Fruit fly (Drosophila melanogaster) whole organism, embryonic: ENCODE data around the gene msd1.
A peak's percentile ranks its signal among the peaks of the same experiment; 100 is the strongest.

Experiments used
- Adf1 ChIP-seq: fragments of 200-800 bp; sonication (Bioruptor generic); IDR thresholded peaks from 2 replicates; pipeline ENCODE4 v1.3.6; 2022; ENCODE audit warnings: missing biosample characterization, missing genetic modification characterization
- Asciz ChIP-seq: fragments of 200-800 bp; sonication (Bioruptor generic); optimal IDR thresholded peaks from 2 replicates; lab custom pipeline; 2017; ENCODE audit warnings: missing biosample characterization, mild to moderate bottlenecking, missing genetic modification characterization, missing genetic modification reagents
- Atf6 ChIP-seq: fragments of 200-800 bp; sonication (Bioruptor generic); IDR thresholded peaks from 2 replicates; pipeline ENCODE4 v1.3.6; 2022; ENCODE audit warnings: missing biosample characterization, missing genetic modification characterization
- B-H1 ChIP-seq: fragments of 200-800 bp; sonication (Bioruptor generic); IDR thresholded peaks from 3 replicates; pipeline ENCODE4 v1.3.6; 2022; ENCODE audit warnings: missing biosample characterization, missing genetic modification characterization
- Bgb ChIP-seq: fragments of 200-800 bp; sonication (Bioruptor generic); IDR thresholded peaks from 2 replicates; pipeline ENCODE4 v1.3.6; 2022; ENCODE audit warnings: missing biosample characterization, missing genetic modification characterization; ENCODE audit not compliant: partially characterized antibody
- CG12769 ChIP-seq: fragments of 200-800 bp; sonication (Bioruptor generic); optimal IDR thresholded peaks from 2 replicates; lab custom pipeline; 2019; ENCODE audit warnings: missing biosample characterization, mild to moderate bottlenecking, missing genetic modification characterization, moderate library complexity
- CG14014 ChIP-seq: fragments of 200-800 bp; sonication (Bioruptor generic); IDR thresholded peaks from 2 replicates; pipeline ENCODE4 v1.3.6; 2022; ENCODE audit warnings: missing biosample characterization, missing genetic modification characterization
- CG15269 ChIP-seq: fragments of 200-800 bp; sonication (Bioruptor generic); optimal IDR thresholded peaks from 2 replicates; lab custom pipeline; 2018; ENCODE audit warnings: missing biosample characterization, mild to moderate bottlenecking, missing genetic modification characterization, moderate library complexity
- CG16813 ChIP-seq: fragments of 200-800 bp; sonication (Bioruptor generic); IDR thresholded peaks from 3 replicates; pipeline ENCODE4 v1.3.6; 2022; ENCODE audit warnings: missing biosample characterization, missing genetic modification characterization; ENCODE audit not compliant: partially characterized antibody
- CG17361 ChIP-seq: fragments of 200-800 bp; sonication (Bioruptor generic); IDR thresholded peaks from 3 replicates; pipeline ENCODE4 v1.3.6; 2022; ENCODE audit warnings: missing biosample characterization, missing genetic modification characterization
- CG17829 ChIP-seq: fragments of 200-800 bp; optimal IDR thresholded peaks from 2 replicates; lab custom pipeline; 2019; ENCODE audit warnings: missing biosample characterization, mild to moderate bottlenecking, missing genetic modification characterization, moderate library complexity
- CG18011 ChIP-seq: fragments of 200-800 bp; sonication (Bioruptor generic); optimal IDR thresholded peaks from 2 replicates; lab custom pipeline; 2017; ENCODE audit warnings: missing biosample characterization, missing genetic modification characterization, mild to moderate bottlenecking, moderate library complexity, missing genotype
- CG31388 ChIP-seq: fragments of 200-800 bp; sonication (Bioruptor generic); optimal IDR thresholded peaks from 2 replicates; lab custom pipeline; 2016; ENCODE audit warnings: missing biosample characterization, missing genetic modification characterization
- CG32767 ChIP-seq: fragments of 200-800 bp; sonication (Bioruptor generic); IDR thresholded peaks from 2 replicates; pipeline ENCODE4 v1.3.6; 2022; ENCODE audit warnings: missing biosample characterization, missing genetic modification characterization
- CG33557 ChIP-seq: fragments of 200-800 bp; sonication (Bioruptor generic); optimal IDR thresholded peaks from 2 replicates; lab custom pipeline; 2019; ENCODE audit warnings: missing biosample characterization, mild to moderate bottlenecking, missing genetic modification characterization, moderate library complexity
- CG4404 ChIP-seq: fragments of 200-800 bp; sonication (Bioruptor generic); IDR thresholded peaks from 2 replicates; pipeline ENCODE4 v1.3.6; 2022; ENCODE audit warnings: missing biosample characterization, missing genetic modification characterization
- CG4707 ChIP-seq: fragments of 200-800 bp; sonication (Bioruptor generic); optimal IDR thresholded peaks from 2 replicates; lab custom pipeline; 2018; ENCODE audit warnings: missing biosample characterization, mild to moderate bottlenecking, missing genetic modification characterization, moderate library complexity
- CG6175 ChIP-seq: fragments of 200-800 bp; sonication (Bioruptor generic); IDR thresholded peaks from 3 replicates; pipeline ENCODE4 v1.3.6; 2022; ENCODE audit warnings: missing biosample characterization, missing genetic modification characterization
- CG6272 ChIP-seq: fragments of 200-800 bp; sonication (Bioruptor generic); IDR thresholded peaks from 2 replicates; pipeline ENCODE4 v1.3.6; 2022; ENCODE audit warnings: missing biosample characterization, missing genetic modification characterization
- CG8089 ChIP-seq: fragments of 200-800 bp; sonication (Bioruptor generic); optimal IDR thresholded peaks from 3 replicates; lab custom pipeline; 2016; ENCODE audit warnings: missing biosample characterization, missing genetic modification characterization
- CG8765 ChIP-seq: fragments of 200-800 bp; sonication (Bioruptor generic); IDR thresholded peaks from 2 replicates; pipeline ENCODE4 v1.3.6; 2022; ENCODE audit warnings: missing biosample characterization, missing genetic modification characterization
- CG9215 ChIP-seq: fragments of 200-800 bp; sonication (Bioruptor generic); IDR thresholded peaks from 2 replicates; pipeline ENCODE4 v1.3.6; 2022; ENCODE audit warnings: missing biosample characterization, missing genetic modification characterization
- D19B ChIP-seq: fragments of 200-800 bp; sonication (Bioruptor generic); optimal IDR thresholded peaks from 2 replicates; lab custom pipeline; 2017; ENCODE audit warnings: missing biosample characterization, mild to moderate bottlenecking, missing genetic modification characterization
- Eip74EF ChIP-seq, 2 experiments: fragments of 200-800 bp in 1 of 2; fragments of >200 bp in 1 of 2; sonication (Bioruptor generic) in 1 of 2; optimal IDR thresholded peaks; 2 replicates each; lab custom pipeline; 2017 to 2019; ENCODE audit warnings: missing biosample characterization in 2 of 2, missing genetic modification characterization in 2 of 2, mild to moderate bottlenecking in 1 of 2, moderate library complexity in 1 of 2
- Ets97D ChIP-seq: fragments of 200-800 bp; sonication (Bioruptor generic); optimal IDR thresholded peaks from 3 replicates; lab custom pipeline; 2016; ENCODE audit warnings: missing biosample characterization, missing genetic modification characterization
- HHEX ChIP-seq: fragments of 200-800 bp; sonication (Bioruptor generic); optimal IDR thresholded peaks from 3 replicates; lab custom pipeline; 2017; ENCODE audit warnings: missing biosample characterization, mild to moderate bottlenecking, missing genetic modification characterization, missing genetic modification reagents
- Hsf ChIP-seq: fragments of 200-800 bp; sonication (Bioruptor generic); optimal IDR thresholded peaks from 3 replicates; lab custom pipeline; 2016; ENCODE audit warnings: missing biosample characterization, missing genetic modification characterization
- MBD-R2 ChIP-seq: fragments of 200-800 bp; sonication (Bioruptor generic); IDR thresholded peaks from 2 replicates; pipeline ENCODE4 v1.3.6; 2022; ENCODE audit warnings: missing biosample characterization, missing genetic modification characterization
- Mad ChIP-seq: fragments of 200-800 bp; sonication (Bioruptor generic); optimal IDR thresholded peaks from 2 replicates; lab custom pipeline; 2016; ENCODE audit warnings: missing biosample characterization, missing genetic modification characterization
- Opbp ChIP-seq: fragments of 200-800 bp; sonication (Bioruptor generic); IDR thresholded peaks from 3 replicates; pipeline ENCODE4 v1.3.6; 2022; ENCODE audit warnings: missing biosample characterization, missing genetic modification characterization; ENCODE audit not compliant: partially characterized antibody
- Sox102F ChIP-seq: fragments of 200-800 bp; sonication (Bioruptor generic); optimal IDR thresholded peaks from 2 replicates; lab custom pipeline; 2018; ENCODE audit warnings: missing biosample characterization, mild to moderate bottlenecking, missing genetic modification characterization, moderate library complexity
- Usf ChIP-seq: fragments of 200-800 bp; sonication (Bioruptor generic); optimal IDR thresholded peaks from 2 replicates; lab custom pipeline; 2017; ENCODE audit warnings: missing genotype, missing biosample characterization, missing genetic modification characterization
- ac ChIP-seq: fragments of 200-800 bp; sonication (Bioruptor generic); optimal IDR thresholded peaks from 3 replicates; lab custom pipeline; 2017; ENCODE audit warnings: missing biosample characterization, mild to moderate bottlenecking, missing genetic modification characterization
- ase ChIP-seq: fragments of 200-800 bp; sonication (Bioruptor generic); IDR thresholded peaks from 3 replicates; pipeline ENCODE4 v1.3.6; 2022; ENCODE audit warnings: missing biosample characterization, missing genetic modification characterization
- klu ChIP-seq: fragments of 200-800 bp; sonication (Bioruptor generic); IDR thresholded peaks from 2 replicates; pipeline ENCODE4 v1.3.6; 2022; ENCODE audit warnings: missing biosample characterization, missing genetic modification characterization
- lab ChIP-seq: fragments of 200-800 bp; sonication (Bioruptor generic); optimal IDR thresholded peaks from 3 replicates; lab custom pipeline; 2017; ENCODE audit warnings: missing biosample characterization, missing genetic modification characterization, mild to moderate bottlenecking, moderate library complexity, missing genetic modification reagents
- mld ChIP-seq: fragments of 200-800 bp; sonication (Bioruptor generic); IDR thresholded peaks from 3 replicates; pipeline ENCODE4 v1.3.6; 2022; ENCODE audit warnings: missing biosample characterization, missing genetic modification characterization; ENCODE audit not compliant: partially characterized antibody
- pan ChIP-seq, 4 experiments: fragments of >200 bp in 3 of 4; fragments of 200-800 bp in 1 of 4; sonication (Bioruptor generic) in 1 of 4; optimal IDR thresholded peaks in 3 of 4; IDR thresholded peaks in 1 of 4; 2 replicates each; pipeline versions ENCODE4 v1.3.6 to Lab custom; 2017 to 2022; ENCODE audit warnings: missing biosample characterization in 2 of 4, missing genetic modification characterization in 2 of 4, mixed read lengths in 1 of 4
- psq ChIP-seq: fragments of 200-800 bp; sonication (Bioruptor generic); optimal IDR thresholded peaks from 2 replicates; lab custom pipeline; 2017; ENCODE audit warnings: missing biosample characterization, missing genetic modification characterization
- scrt ChIP-seq: fragments of 200-800 bp; sonication (Bioruptor generic); optimal IDR thresholded peaks from 2 replicates; lab custom pipeline; 2018; ENCODE audit warnings: missing biosample characterization, mild to moderate bottlenecking, missing genetic modification characterization, moderate library complexity
- sens ChIP-seq: fragments of 200-800 bp; sonication (Bioruptor generic); peaks from one replicate; lab custom pipeline; 2016; ENCODE audit warnings: missing biosample characterization, missing genetic modification characterization
- slou ChIP-seq: fragments of 200-800 bp; sonication (Bioruptor generic); optimal IDR thresholded peaks from 3 replicates; lab custom pipeline; 2016; ENCODE audit warnings: missing biosample characterization, missing genetic modification characterization
- slp2 ChIP-seq: fragments of 200-800 bp; sonication (Bioruptor generic); optimal IDR thresholded peaks from 2 replicates; lab custom pipeline; 2016; ENCODE audit warnings: missing biosample characterization, missing genetic modification characterization
- so ChIP-seq: fragments of 200-800 bp; sonication (Bioruptor generic); IDR thresholded peaks from 3 replicates; pipeline ENCODE4 v1.3.6; 2022; ENCODE audit warnings: missing biosample characterization, missing genetic modification characterization
- sqz ChIP-seq: fragments of 200-800 bp; sonication (Bioruptor generic); optimal IDR thresholded peaks from 3 replicates; lab custom pipeline; 2018; ENCODE audit warnings: missing biosample characterization, mild to moderate bottlenecking, missing genetic modification characterization
- ssp ChIP-seq: fragments of 200-800 bp; sonication (Bioruptor generic); IDR thresholded peaks from 2 replicates; pipeline ENCODE4 v1.3.6; 2022; ENCODE audit warnings: missing biosample characterization, missing genetic modification characterization
- stc ChIP-seq: fragments of 200-800 bp; sonication (Bioruptor generic); IDR thresholded peaks from 2 replicates; pipeline ENCODE4 v1.3.6; 2022; ENCODE audit warnings: missing biosample characterization, missing genetic modification characterization
- vvl ChIP-seq: fragments of 200-800 bp; sonication (Bioruptor generic); IDR thresholded peaks from 2 replicates; pipeline ENCODE4 v1.3.6; 2022; ENCODE audit warnings: missing biosample characterization, missing genetic modification characterization
- zfh2 ChIP-seq: fragments of 200-800 bp; sonication (Bioruptor generic); optimal IDR thresholded peaks from 2 replicates; lab custom pipeline; 2016; ENCODE audit warnings: missing biosample characterization, missing genetic modification characterization

msd1 gene

DNA sequence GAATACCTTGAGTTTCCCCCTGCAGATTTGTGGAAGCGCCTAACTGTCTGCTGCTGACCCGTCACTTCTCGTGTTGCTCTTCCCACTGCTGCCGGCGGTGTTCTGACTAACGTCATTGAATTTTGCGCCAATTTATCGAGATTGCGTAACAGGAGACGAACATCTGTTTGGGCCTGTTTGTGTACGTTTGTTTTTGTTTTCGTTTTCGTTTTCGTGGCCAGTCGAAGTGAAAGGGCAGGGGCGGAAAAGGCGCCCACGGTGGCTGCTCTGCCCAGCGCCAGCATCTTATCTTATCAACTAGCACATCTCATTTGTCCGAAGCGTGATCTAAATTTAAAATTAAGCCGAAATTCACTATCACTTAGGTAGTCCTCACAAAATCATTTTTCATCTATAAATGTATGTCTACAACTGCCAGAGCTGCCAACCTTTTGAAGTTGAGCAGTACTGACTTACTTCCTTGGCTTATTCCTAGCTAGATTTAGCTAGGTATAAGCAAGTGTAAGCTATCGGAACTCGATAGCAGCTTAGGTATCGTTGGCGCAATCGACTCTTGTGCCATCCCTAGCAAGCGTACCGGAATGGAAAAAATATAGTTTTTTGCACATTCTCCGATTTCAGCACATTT, 24.4 kb upstream of the msd1 start, which contains the start of the genes Ctr9 and Nt5a (continued):
- no peak for TF ChIP-seq pan (optimal IDR thresholded peaks at IDR 0.05; lab: Kevin White, UChicago)
- TF ChIP-seq pan (GFP tag; optimal IDR thresholded peaks at IDR 0.05 in 1 of 2, IDR thresholded peaks at IDR 0.05 in 1 of 2) = no peak
- TF ChIP-seq CG33557 = peak; percentile 19
- TF ChIP-seq CG4404 (GFP tag; lab: Robert Waterston, UW) = no peak
- TF ChIP-seq Sox102F = no peak
- peak; percentile 42 for TF ChIP-seq Hsf (GFP tag; lab: Kevin White, UChicago)
- TF ChIP-seq Ets97D (GFP tag; lab: Kevin White, UChicago) = peak; percentile 86
- TF ChIP-seq Mad = peak; percentile 38
- TF ChIP-seq ac = no peak
- TF ChIP-seq scrt (GFP tag; lab: Kevin White, UChicago) = peak; percentile 38
- no peak for TF ChIP-seq CG8765 (GFP tag; lab: Robert Waterston, UW)
- TF ChIP-seq slp2 (GFP tag; lab: Kevin White, UChicago) = peak; percentile 26
- TF ChIP-seq CG31388 (GFP tag; lab: Kevin White, UChicago) = no peak
- TF ChIP-seq CG9215 (GFP tag; lab: Robert Waterston, UW) = peak; percentile 44
- peak in 1 of 2 experiments; percentile 47 for TF ChIP-seq Eip74EF (GFP tag; optimal IDR thresholded peaks at IDR 0.05; lab: Kevin White, UChicago)
- peak; percentile 93 for TF ChIP-seq sens (GFP tag; lab: Kevin White, UChicago)
- TF ChIP-seq B-H1 = no peak
- no peak for TF ChIP-seq D19B (GFP tag; lab: Kevin White, UChicago)
- TF ChIP-seq CG6175 = no peak
- peak; percentile 76 for TF ChIP-seq CG16813 (GFP tag; lab: Robert Waterston, UW)
- 0 out of 2 replicates have a peak, but pooled peaks have one; percentile 38 for TF ChIP-seq Adf1 (GFP tag; lab: Robert Waterston, UW)
- TF ChIP-seq CG6272 (GFP tag; lab: Robert Waterston, UW) = peak; percentile 62
- no peak for TF ChIP-seq Asciz (GFP tag; lab: Kevin White, UChicago)
- no peak for TF ChIP-seq CG14014
- peak; percentile 78 for TF ChIP-seq vvl (GFP tag; lab: Robert Waterston, UW)
- TF ChIP-seq MBD-R2 = peak; percentile 97
- TF ChIP-seq stc (GFP tag; lab: Robert Waterston, UW) = no peak
- TF ChIP-seq ssp = peak; percentile 73
- TF ChIP-seq sqz (GFP tag; lab: Kevin White, UChicago) = no peak
- TF ChIP-seq Bgb = peak; percentile 85
- TF ChIP-seq CG12769 = peak; percentile 82
- TF ChIP-seq ase (GFP tag; lab: Robert Waterston, UW) = no peak
- TF ChIP-seq CG15269 = no peak
- peak; percentile 10; the same call in 1 of the 3 replicates for TF ChIP-seq mld (GFP tag; lab: Robert Waterston, UW)
- TF ChIP-seq psq (GFP tag; lab: Kevin White, UChicago) = no peak
- no peak; the same call in 2 of the 3 replicates for TF ChIP-seq CG17361 (GFP tag; lab: Robert Waterston, UW)
- no peak for TF ChIP-seq lab
- no peak for TF ChIP-seq CG4707 (GFP tag; lab: Kevin White, UChicago)
- peak; percentile 88 for TF ChIP-seq Opbp (GFP tag; lab: Robert Waterston, UW)
- peak; percentile 61 for TF ChIP-seq CG17829 (tag; lab: Kevin White, UChicago)
- no peak for TF ChIP-seq so (GFP tag; lab: Robert Waterston, UW)
- 0 out of 2 replicates have a peak, but pooled peaks have one; percentile 36 for TF ChIP-seq CG32767 (GFP tag; lab: Robert Waterston, UW)
- peak; percentile 42 for TF ChIP-seq CG18011 (GFP tag; lab: Kevin White, UChicago)
- no peak for TF ChIP-seq Atf6 (GFP tag; lab: Robert Waterston, UW)
- no peak for TF ChIP-seq slou (GFP tag; lab: Kevin White, UChicago)
- no peak for TF ChIP-seq klu (GFP tag; lab: Robert Waterston, UW)
- peak; percentile 2 for TF ChIP-seq CG8089 (GFP tag; lab: Kevin White, UChicago)
- peak; percentile 75 for TF ChIP-seq zfh2 (GFP tag; lab: Kevin White, UChicago)
- no peak for TF ChIP-seq Usf
- peak; percentile 8 for TF ChIP-seq HHEX (GFP tag; lab: Kevin White, UChicago)
